Worm (Caenorhabditis elegans): ENCODE measurements around the gene C50A2.7.
"Not testable (repeated sequence)": the region's sequence is repeated elsewhere in the genome, so short reads cannot be mapped to it uniquely, and the experiment has no call there.

Gene C50A2.7

ce11 chrIV:1174411-1174810 lies 11.2 kb downstream of the C50A2.7 start:
- no peak for TF ChIP-seq snpc-4 (tag; optimal IDR thresholded peaks at IDR 0.05)
- TF ChIP-seq hlh-1 (tag; optimal IDR thresholded peaks at IDR 0.05) = no peak
- no peak for TF ChIP-seq zip-8 (tag; optimal IDR thresholded peaks at IDR 0.05)
- TF ChIP-seq ces-1 (GFP tag; optimal IDR thresholded peaks at IDR 0.05) = no peak
- no peak for TF ChIP-seq ztf-11 (tag; optimal IDR thresholded peaks at IDR 0.05)
- TF ChIP-seq unc-120 (tag; optimal IDR thresholded peaks at IDR 0.05; ENCODE audit: poor library complexity, severe bottlenecking) = no peak
- no peak for TF ChIP-seq mep-1 (tag; optimal IDR thresholded peaks at IDR 0.05)
- no peak for TF ChIP-seq elt-1 (tag; optimal IDR thresholded peaks at IDR 0.05; ENCODE audit: borderline replicate concordance, insufficient read depth)
- no peak for TF ChIP-seq M03D4.4 (tag; optimal IDR thresholded peaks at IDR 0.05)
- TF ChIP-seq mls-2 (tag; optimal IDR thresholded peaks at IDR 0.05) = no peak
- no peak for TF ChIP-seq blmp-1 (tag; optimal IDR thresholded peaks at IDR 0.05)
- TF ChIP-seq flh-1 (GFP tag; optimal IDR thresholded peaks at IDR 0.05) = no peak
- no peak for TF ChIP-seq ceh-83 (GFP tag; optimal IDR thresholded peaks at IDR 0.05)
- no peak for TF ChIP-seq sptf-1 (tag; optimal IDR thresholded peaks at IDR 0.05)

- TF ChIP-seq ceh-43 (GFP tag; optimal IDR thresholded peaks at IDR 0.05) (no peak), mep-1 (tag; optimal IDR thresholded peaks at IDR 0.05) (no peak), ceh-83 (GFP tag; optimal IDR thresholded peaks at IDR 0.05) (no peak), lin-13 (tag; optimal IDR thresholded peaks at IDR 0.05) (no peak), flh-1 (GFP tag; optimal IDR thresholded peaks at IDR 0.05) (no peak), unc-62 (GFP tag; optimal IDR thresholded peaks at IDR 0.05) (no peak), drap-1 (GFP tag; optimal IDR thresholded peaks at IDR 0.05) (no peak), unc-120 (tag; optimal IDR thresholded peaks at IDR 0.05; ENCODE audit: poor library complexity, severe bottlenecking) (no peak), unc-39 (tag; optimal IDR thresholded peaks at IDR 0.05) (no peak)
Observed at ce11 chrIV:1176613-1177012, 13.4 kb downstream of the C50A2.7 start.

ce11 chrIV:1177683-1178082 lies 14.5 kb downstream of the C50A2.7 start, which contains the start of gene Y104H12D.2:
Y104H12D.2 (plus strand) TSS chrIV:1178022.
- no peak for TF ChIP-seq elt-3 (tag; optimal IDR thresholded peaks at IDR 0.05)
- peak; percentile 23 for TF ChIP-seq lsy-2 (tag; optimal IDR thresholded peaks at IDR 0.05)
- TF ChIP-seq mep-1 (tag; optimal IDR thresholded peaks at IDR 0.05) = peak; percentile 0
- peak; percentile 41 for TF ChIP-seq ces-1 (GFP tag; optimal IDR thresholded peaks at IDR 0.05)
- no peak for TF ChIP-seq ceh-83 (GFP tag; optimal IDR thresholded peaks at IDR 0.05)
- no peak for TF ChIP-seq zip-8 (tag; optimal IDR thresholded peaks at IDR 0.05)

ce11 chrIV:1182292-1182691 lies 19.1 kb downstream of the C50A2.7 start, which contains the start of gene rmif-2:
rmif-2 (plus strand) TSS chrIV:1182592.
- not testable (repeated sequence) for TF ChIP-seq sptf-1, nhr-28, pha-4 (tag; optimal IDR thresholded peaks at IDR 0.05)

- not testable (repeated sequence) for TF ChIP-seq cnd-1, ceh-39, blmp-1 (tag; optimal IDR thresholded peaks at IDR 0.05)
Observed at ce11 chrIV:1187502-1187901, 24.3 kb downstream of the C50A2.7 start, which contains the start of gene mdt-20. mdt-20 (plus strand) TSS chrIV:1187802.

- no peak for TF ChIP-seq lsy-2 (tag; optimal IDR thresholded peaks at IDR 0.05)
- TF ChIP-seq blmp-1 (tag; optimal IDR thresholded peaks at IDR 0.05) = no peak
- TF ChIP-seq lin-32 (GFP tag; optimal IDR thresholded peaks at IDR 0.05) = no peak
- TF ChIP-seq tbx-8 (GFP tag; optimal IDR thresholded peaks at IDR 0.05) = no peak
Observed at ce11 chrIV:1192765-1193164, 29.5 kb downstream of the C50A2.7 start, which contains the start of gene spl-3. spl-3 (plus strand) TSS chrIV:1193065.

- TF ChIP-seq nhr-28 (tag; optimal IDR thresholded peaks at IDR 0.05) (no peak), lsy-2 (tag; optimal IDR thresholded peaks at IDR 0.05) (no peak), tbx-8 (GFP tag; optimal IDR thresholded peaks at IDR 0.05) (no peak), ceh-39 (tag; optimal IDR thresholded peaks at IDR 0.05) (no peak), nhr-76 (tag; optimal IDR thresholded peaks at IDR 0.05) (no peak), nhr-237 (tag; optimal IDR thresholded peaks at IDR 0.05) (no peak), hlh-1 (tag; optimal IDR thresholded peaks at IDR 0.05) (no peak), M03D4.4 (tag; optimal IDR thresholded peaks at IDR 0.05) (no peak), unc-62 (GFP tag; optimal IDR thresholded peaks at IDR 0.05) (no peak)
Observed at ce11 chrIV:1199501-1199900, 36.3 kb downstream of the C50A2.7 start.
